Fruit fly (Drosophila melanogaster) whole organism, embryonic: ENCODE data around the gene mil.

Experiments
- Bdp1 ChIP-seq: fragments of 200-800 bp; sonication (Bioruptor generic); optimal IDR thresholded peaks from 3 replicates; lab custom pipeline; 2016; ENCODE audit warnings: missing biosample characterization, missing genetic modification characterization
- CG10321 ChIP-seq: fragments of 200-800 bp; sonication (Bioruptor generic); IDR thresholded peaks from 2 replicates; pipeline ENCODE4 v1.3.6; 2022; ENCODE audit warnings: missing biosample characterization, missing genetic modification characterization
- CG10431 ChIP-seq: fragments of 200-800 bp; sonication (Bioruptor generic); optimal IDR thresholded peaks from 3 replicates; lab custom pipeline; 2018; ENCODE audit warnings: missing biosample characterization, mild to moderate bottlenecking, missing genetic modification characterization
- CG12659 ChIP-seq: fragments of 200-800 bp; sonication (Bioruptor generic); optimal IDR thresholded peaks from 3 replicates; lab custom pipeline; 2017; ENCODE audit warnings: mild to moderate bottlenecking, missing biosample characterization, missing genetic modification reagents, missing genetic modification characterization
- CG1603 ChIP-seq: fragments of 200-800 bp; sonication (Bioruptor generic); optimal IDR thresholded peaks from 2 replicates; lab custom pipeline; 2019; ENCODE audit warnings: missing biosample characterization, mild to moderate bottlenecking, missing genetic modification characterization, moderate library complexity
- CG16779 ChIP-seq: fragments of 200-800 bp; sonication (Bioruptor generic); IDR thresholded peaks from 2 replicates; pipeline ENCODE4 v1.3.6; 2022; ENCODE audit warnings: missing biosample characterization, missing genetic modification characterization
- CG18262 ChIP-seq: fragments of 200-800 bp; optimal IDR thresholded peaks from 3 replicates; lab custom pipeline; 2019; ENCODE audit warnings: missing biosample characterization, mild to moderate bottlenecking, missing genetic modification characterization, moderate library complexity
- CG18599 ChIP-seq: fragments of 200-800 bp; sonication (Bioruptor generic); optimal IDR thresholded peaks from 3 replicates; lab custom pipeline; 2017; ENCODE audit warnings: missing biosample characterization, missing genetic modification characterization, mild to moderate bottlenecking, moderate library complexity, missing genetic modification reagents
- CG2199 ChIP-seq: fragments of 200-800 bp; sonication (Bioruptor generic); IDR thresholded peaks from 3 replicates; pipeline ENCODE4 v1.3.6; 2022; ENCODE audit warnings: missing biosample characterization, missing genetic modification characterization
- CG2875 ChIP-seq: fragments of 200-800 bp; sonication (Bioruptor generic); optimal IDR thresholded peaks from 2 replicates; lab custom pipeline; 2017; ENCODE audit warnings: missing biosample characterization, mild to moderate bottlenecking, missing genetic modification characterization, missing genetic modification reagents
- CG30403 ChIP-seq: fragments of 200-800 bp; sonication (Bioruptor generic); optimal IDR thresholded peaks from 3 replicates; lab custom pipeline; 2016; ENCODE audit warnings: missing biosample characterization, missing genetic modification characterization
- CG32767 ChIP-seq: fragments of 200-800 bp; sonication (Bioruptor generic); IDR thresholded peaks from 2 replicates; pipeline ENCODE4 v1.3.6; 2022; ENCODE audit warnings: missing biosample characterization, missing genetic modification characterization
- CG33557 ChIP-seq: fragments of 200-800 bp; sonication (Bioruptor generic); optimal IDR thresholded peaks from 2 replicates; lab custom pipeline; 2019; ENCODE audit warnings: missing biosample characterization, mild to moderate bottlenecking, missing genetic modification characterization, moderate library complexity
- CG6254 ChIP-seq: fragments of 200-800 bp; sonication (Bioruptor generic); optimal IDR thresholded peaks from 3 replicates; lab custom pipeline; 2017; ENCODE audit warnings: mild to moderate bottlenecking, missing biosample characterization, missing genetic modification reagents, missing genetic modification characterization
- CG8089 ChIP-seq: fragments of 200-800 bp; sonication (Bioruptor generic); optimal IDR thresholded peaks from 3 replicates; lab custom pipeline; 2016; ENCODE audit warnings: missing biosample characterization, missing genetic modification characterization
- CG9797 ChIP-seq: fragments of 200-800 bp; sonication (Bioruptor generic); optimal IDR thresholded peaks from 3 replicates; lab custom pipeline; 2018; ENCODE audit warnings: missing biosample characterization, mild to moderate bottlenecking, missing genetic modification characterization
- Chrac-16 ChIP-seq: fragments of 200-800 bp; sonication (Bioruptor generic); optimal IDR thresholded peaks from 3 replicates; lab custom pipeline; 2016; ENCODE audit warnings: missing biosample characterization, missing genetic modification characterization
- Dfd ChIP-seq, 2 experiments: fragments of >200 bp; optimal IDR thresholded peaks; 2 replicates each; lab custom pipeline; 2017; ENCODE audit warnings: missing biosample characterization in 2 of 2, missing genetic modification characterization in 2 of 2
- Doc3 ChIP-seq: fragments of 200-800 bp; sonication (Bioruptor generic); IDR thresholded peaks from 3 replicates; pipeline ENCODE4 v1.3.6; 2022; ENCODE audit warnings: missing biosample characterization, missing genetic modification characterization; ENCODE audit not compliant: partially characterized antibody
- Drgx ChIP-seq: fragments of 200-800 bp; sonication (Bioruptor generic); IDR thresholded peaks from 2 replicates; pipeline ENCODE4 v1.3.6; 2022; ENCODE audit warnings: missing biosample characterization, missing genetic modification characterization
- E2f2 ChIP-seq: fragments of 200-800 bp; sonication (Bioruptor generic); IDR thresholded peaks from 2 replicates; pipeline ENCODE4 v1.3.6; 2022; ENCODE audit warnings: missing biosample characterization, missing genetic modification characterization
- H2.0 ChIP-seq: fragments of 200-800 bp; sonication (Bioruptor generic); IDR thresholded peaks from 2 replicates; pipeline ENCODE4 v1.3.6; 2022; ENCODE audit warnings: missing biosample characterization, missing genetic modification characterization
- HmgZ ChIP-seq: fragments of 200-800 bp; sonication (Bioruptor generic); optimal IDR thresholded peaks from 2 replicates; lab custom pipeline; 2018; ENCODE audit warnings: missing biosample characterization, mild to moderate bottlenecking, missing genetic modification characterization
- Hmx ChIP-seq: fragments of 200-800 bp; sonication (Bioruptor generic); optimal IDR thresholded peaks from 2 replicates; lab custom pipeline; 2016; ENCODE audit warnings: missing biosample characterization, missing genetic modification characterization
- Lhr ChIP-seq: fragments of 200-800 bp; sonication (Bioruptor generic); optimal IDR thresholded peaks from 3 replicates; lab custom pipeline; 2017; ENCODE audit warnings: mild to moderate bottlenecking, missing biosample characterization, missing genetic modification reagents, missing genetic modification characterization
- Nf-YA ChIP-seq: fragments of 200-800 bp; sonication (Bioruptor generic); IDR thresholded peaks from 2 replicates; pipeline ENCODE4 v1.3.6; 2022; ENCODE audit warnings: missing biosample characterization, missing genetic modification characterization
- Pdp1 ChIP-seq, 2 experiments: fragments of 200-800 bp; sonication (Bioruptor generic); optimal IDR thresholded peaks; 3 replicates each; lab custom pipeline; 2016; ENCODE audit warnings: missing biosample characterization in 2 of 2, missing genetic modification characterization in 2 of 2, mild to moderate bottlenecking in 1 of 2, moderate library complexity in 1 of 2
- Poxn ChIP-seq: fragments of 200-800 bp; sonication (Bioruptor generic); IDR thresholded peaks from 2 replicates; pipeline ENCODE4 v1.3.6; 2022; ENCODE audit warnings: missing biosample characterization, missing genetic modification characterization
- YL-1 ChIP-seq: fragments of 200-800 bp; sonication (Bioruptor generic); optimal IDR thresholded peaks from 3 replicates; lab custom pipeline; 2017; ENCODE audit warnings: missing biosample characterization, mild to moderate bottlenecking, missing genetic modification characterization
- amos ChIP-seq: fragments of 200-800 bp; sonication (Bioruptor generic); IDR thresholded peaks from 2 replicates; pipeline ENCODE4 v1.3.6; 2022; ENCODE audit warnings: missing biosample characterization, missing genetic modification characterization; ENCODE audit not compliant: partially characterized antibody
- bab2 ChIP-seq: fragments of 200-800 bp; sonication (Bioruptor generic); optimal IDR thresholded peaks from 2 replicates; lab custom pipeline; 2016; ENCODE audit warnings: missing biosample characterization, missing genetic modification characterization
- btn ChIP-seq: fragments of 200-800 bp; sonication (Bioruptor generic); optimal IDR thresholded peaks from 2 replicates; lab custom pipeline; 2016; ENCODE audit warnings: missing biosample characterization, missing genetic modification characterization
- corto ChIP-seq: fragments of 200-800 bp; sonication (Bioruptor generic); optimal IDR thresholded peaks from 2 replicates; lab custom pipeline; 2016; ENCODE audit warnings: missing biosample characterization, mild to moderate bottlenecking, missing genetic modification characterization, moderate library complexity
- disco-r ChIP-seq: fragments of 200-800 bp; sonication (Bioruptor generic); optimal IDR thresholded peaks from 2 replicates; lab custom pipeline; 2016; ENCODE audit warnings: missing biosample characterization, missing genetic modification characterization
- ewg ChIP-seq: fragments of 200-800 bp; sonication (Bioruptor generic); optimal IDR thresholded peaks from 3 replicates; lab custom pipeline; 2017; ENCODE audit warnings: mild to moderate bottlenecking, missing biosample characterization, missing genetic modification reagents, missing genetic modification characterization
- fd64A ChIP-seq: fragments of 200-800 bp; sonication (Bioruptor generic); optimal IDR thresholded peaks from 3 replicates; lab custom pipeline; 2018; ENCODE audit warnings: missing biosample characterization, mild to moderate bottlenecking, missing genetic modification characterization
- inv ChIP-seq: fragments of 200-800 bp; sonication (Bioruptor generic); IDR thresholded peaks from 2 replicates; pipeline ENCODE4 v1.3.6; 2022; ENCODE audit warnings: missing biosample characterization, missing genetic modification characterization; ENCODE audit not compliant: partially characterized antibody
- mam ChIP-seq: fragments of 200-800 bp; sonication (Bioruptor generic); optimal IDR thresholded peaks from 3 replicates; lab custom pipeline; 2016; ENCODE audit warnings: missing biosample characterization, missing genetic modification characterization
- pnt ChIP-seq: fragments of 200-800 bp; sonication (Bioruptor generic); optimal IDR thresholded peaks from 3 replicates; lab custom pipeline; 2016; ENCODE audit warnings: missing biosample characterization, missing genetic modification characterization
- row ChIP-seq: fragments of 200-800 bp; sonication (Bioruptor generic); IDR thresholded peaks from 3 replicates; pipeline ENCODE4 v1.3.6; 2022; ENCODE audit warnings: missing biosample characterization, missing genetic modification characterization
- run ChIP-seq: fragments of 200-800 bp; sonication (Bioruptor generic); optimal IDR thresholded peaks from 3 replicates; lab custom pipeline; 2018; ENCODE audit warnings: missing biosample characterization, mild to moderate bottlenecking, missing genetic modification characterization
- sc ChIP-seq, 3 experiments: fragments of >200 bp in 2 of 3; fragments of 200-800 bp in 1 of 3; sonication (Bioruptor generic) in 1 of 3; optimal IDR thresholded peaks; 2 replicates in 2 of 3; 3 replicates in 1 of 3; lab custom pipeline; 2017; ENCODE audit warnings: mild to moderate bottlenecking in 1 of 3, missing biosample characterization in 1 of 3, missing genetic modification characterization in 1 of 3, missing genetic modification reagents in 1 of 3
- scrt ChIP-seq: fragments of 200-800 bp; sonication (Bioruptor generic); optimal IDR thresholded peaks from 2 replicates; lab custom pipeline; 2018; ENCODE audit warnings: missing biosample characterization, mild to moderate bottlenecking, missing genetic modification characterization, moderate library complexity
- slbo ChIP-seq: fragments of 200-800 bp; sonication (Bioruptor generic); IDR thresholded peaks from 2 replicates; pipeline ENCODE4 v1.3.6; 2022; ENCODE audit warnings: missing biosample characterization, missing genetic modification characterization
- slp2 ChIP-seq: fragments of 200-800 bp; sonication (Bioruptor generic); optimal IDR thresholded peaks from 2 replicates; lab custom pipeline; 2016; ENCODE audit warnings: missing biosample characterization, missing genetic modification characterization
- sna ChIP-seq: fragments of 200-800 bp; sonication (Bioruptor generic); IDR thresholded peaks from 2 replicates; pipeline ENCODE4 v1.3.6; 2022; ENCODE audit warnings: missing biosample characterization, missing genetic modification characterization; ENCODE audit not compliant: partially characterized antibody
- sob ChIP-seq: fragments of 200-800 bp; sonication (Bioruptor generic); IDR thresholded peaks from 2 replicates; pipeline ENCODE4 v1.3.6; 2022; ENCODE audit warnings: missing biosample characterization, missing genetic modification characterization
- ttk ChIP-seq: fragments of 200-800 bp; sonication (Bioruptor generic); IDR thresholded peaks from 2 replicates; pipeline ENCODE4 v2.1.2; 2022; ENCODE audit warnings: missing biosample characterization, missing genetic modification characterization

Gene mil

DNA sequence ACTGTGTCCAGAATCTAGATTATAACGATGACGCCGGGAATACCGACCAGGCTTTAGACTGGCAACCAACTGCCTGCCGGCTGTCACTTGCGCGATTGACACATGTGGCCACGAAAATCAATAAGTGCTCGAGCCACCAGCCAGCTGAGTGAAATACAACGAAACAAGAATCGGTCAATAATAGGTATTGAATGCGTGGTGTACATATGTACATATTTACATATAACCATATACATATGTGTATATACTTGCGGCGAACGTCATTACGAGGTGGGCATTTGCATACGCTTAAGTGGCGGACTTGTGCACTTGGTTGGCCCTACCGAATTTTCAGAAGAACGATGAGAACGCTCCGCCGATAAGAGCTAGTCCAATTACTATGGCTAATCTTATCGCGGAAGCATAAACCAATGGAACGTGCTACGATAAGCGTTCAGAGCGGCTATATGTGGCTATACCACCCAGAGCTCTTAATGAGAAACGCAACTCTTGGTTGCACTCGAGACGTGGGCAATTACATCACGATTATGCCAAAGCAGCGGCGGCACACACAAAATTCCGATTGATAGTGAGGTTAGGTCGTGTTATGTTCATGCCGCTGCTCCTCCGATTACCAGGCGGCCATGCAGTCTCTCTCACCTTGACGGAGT lies 34.4 kb downstream of the mil start (continued):
- TF ChIP-seq CG30403 (GFP tag; lab: Kevin White, UChicago) = no peak
- no peak for TF ChIP-seq CG6254 (GFP tag; lab: Kevin White, UChicago)
- no peak for TF ChIP-seq sc (optimal IDR thresholded peaks at IDR 0.05; lab: Kevin White, UChicago)
- no peak for TF ChIP-seq sc (GFP tag; optimal IDR thresholded peaks at IDR 0.05; lab: Kevin White, UChicago)
- no peak for TF ChIP-seq row (GFP tag; lab: Robert Waterston, UW)
- TF ChIP-seq run = no peak
- TF ChIP-seq corto (GFP tag; lab: Kevin White, UChicago) = no peak
- TF ChIP-seq Poxn = no peak
- no peak for TF ChIP-seq btn (GFP tag; lab: Kevin White, UChicago)
- TF ChIP-seq Lhr (GFP tag; lab: Kevin White, UChicago) = no peak
- no peak for TF ChIP-seq pnt (GFP tag; lab: Kevin White, UChicago)
- TF ChIP-seq bab2 (GFP tag; lab: Kevin White, UChicago) = no peak
- no peak for TF ChIP-seq Hmx
- no peak for TF ChIP-seq CG9797 (GFP tag; lab: Kevin White, UChicago)
- TF ChIP-seq ewg (GFP tag; lab: Kevin White, UChicago) = no peak
- no peak for TF ChIP-seq Dfd (GFP tag; optimal IDR thresholded peaks at IDR 0.05; lab: Kevin White, UChicago)
- TF ChIP-seq disco-r (GFP tag; lab: Kevin White, UChicago) = no peak
- peak in 1 of 2 experiments; percentile 98 for TF ChIP-seq Pdp1 (GFP tag; optimal IDR thresholded peaks at IDR 0.05; lab: Kevin White, UChicago)
- peak; percentile 24 for TF ChIP-seq CG2875 (GFP tag; lab: Kevin White, UChicago)
- TF ChIP-seq slbo (GFP tag; lab: Robert Waterston, UW) = no peak
- TF ChIP-seq CG12659 (GFP tag; lab: Kevin White, UChicago) = no peak
- TF ChIP-seq H2.0 (GFP tag; lab: Robert Waterston, UW) = no peak
- TF ChIP-seq Chrac-16 (GFP tag; lab: Kevin White, UChicago) = no peak
- no peak for TF ChIP-seq CG16779
- TF ChIP-seq E2f2 (GFP tag; lab: Robert Waterston, UW) = peak; percentile 11; the same call in 1 of the 2 replicates
- no peak for TF ChIP-seq amos (GFP tag; lab: Robert Waterston, UW)
- no peak for TF ChIP-seq ttk
- no peak for TF ChIP-seq Bdp1 (GFP tag; lab: Kevin White, UChicago)
- TF ChIP-seq Doc3 (GFP tag; lab: Robert Waterston, UW) = no peak
- no peak for TF ChIP-seq CG2199 (GFP tag; lab: Robert Waterston, UW)
- no peak for TF ChIP-seq mam (GFP tag; lab: Kevin White, UChicago)
- TF ChIP-seq CG18262 (tag; lab: Kevin White, UChicago) = no peak
- TF ChIP-seq scrt (GFP tag; lab: Kevin White, UChicago) = no peak
- TF ChIP-seq, all 482 proteins: peak for 76

DNA sequence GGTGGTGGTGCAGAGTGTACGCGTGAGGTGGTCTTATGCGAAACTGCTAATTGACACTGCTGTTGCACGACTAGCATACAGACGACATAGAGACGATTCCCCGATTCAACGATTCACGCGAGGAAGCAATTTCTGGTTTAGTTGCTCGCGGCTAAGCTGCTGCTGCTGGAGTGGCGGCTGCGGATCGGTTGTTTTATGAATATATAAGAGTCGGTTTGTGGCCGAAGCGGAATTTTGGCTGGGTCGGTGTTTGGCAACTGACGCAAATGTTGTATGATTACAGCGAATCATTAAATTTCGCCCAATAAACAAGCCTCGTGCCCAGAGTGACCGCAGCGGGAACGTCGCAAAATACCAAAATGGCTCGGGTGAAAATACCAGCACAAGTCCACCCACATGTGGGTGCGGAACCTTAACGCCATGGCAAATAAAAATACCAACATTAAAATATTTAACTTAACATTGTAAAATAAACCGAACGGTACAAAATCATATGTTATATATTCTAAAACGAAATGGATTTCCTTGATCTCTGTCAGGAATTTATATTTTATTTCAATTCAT lies 35.5 kb downstream of the mil start, which contains the start of gene mfrn:
TSS of gene mfrn (minus strand) at position 340 of the 564 bp plus-strand sequence.
- TF ChIP-seq HmgZ (tag; lab: Kevin White, UChicago) (peak; percentile 30), CG18599 (GFP tag; lab: Kevin White, UChicago) (no peak), CG33557 (no peak), CG10321 (GFP tag; lab: Robert Waterston, UW) (no peak), CG10431 (no peak), bab2 (GFP tag; lab: Kevin White, UChicago) (no peak), sna (0 out of 2 replicates have a peak, but pooled peaks have one; percentile 20), CG8089 (GFP tag; lab: Kevin White, UChicago) (no peak), Drgx (GFP tag; lab: Robert Waterston, UW) (no peak), CG1603 (tag; lab: Kevin White, UChicago) (peak; percentile 49), Nf-YA (GFP tag; lab: Robert Waterston, UW) (no peak), sob (no peak), row (GFP tag; lab: Robert Waterston, UW) (peak; percentile 5; the same call in 1 of the 3 replicates), fd64A (no peak), inv (GFP tag; lab: Robert Waterston, UW) (peak; percentile 19; the same call in 1 of the 2 replicates), disco-r (GFP tag; lab: Kevin White, UChicago) (no peak), YL-1 (GFP tag; lab: Kevin White, UChicago) (peak; percentile 57), slp2 (no peak), CG32767 (GFP tag; lab: Robert Waterston, UW) (no peak)
